Worm (Caenorhabditis elegans): ENCODE measurements around the gene fbxa-9.

The fbxa-9 gene

DNA sequence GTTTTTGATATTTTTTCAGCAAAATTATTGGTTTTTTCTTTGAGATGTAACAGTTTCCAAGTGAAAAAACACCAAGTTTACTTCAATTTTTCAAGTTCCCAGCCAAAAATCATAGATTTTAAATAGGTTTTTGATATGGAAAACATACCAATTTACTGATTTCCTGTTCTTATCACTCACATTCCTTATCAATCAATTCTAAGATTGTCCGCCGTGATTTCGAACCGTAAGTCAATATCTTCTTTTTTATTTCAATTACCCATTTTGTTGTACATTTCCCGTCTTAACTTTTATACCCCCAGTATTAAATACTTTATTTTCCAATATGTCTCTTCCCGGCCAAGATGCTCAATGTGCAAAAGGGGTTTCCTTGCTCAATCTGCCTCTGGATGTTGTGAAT lies 42.0 kb upstream of the fbxa-9 start, which contains the start of gene fbxa-38 (continued):
- TF ChIP-seq dpff-1 (tag; optimal IDR thresholded peaks at IDR 0.05): no peak
- no peak for TF ChIP-seq egrh-3 (GFP tag; IDR thresholded peaks at IDR 0.05)
- no peak for TF ChIP-seq nhr-80 (tag; optimal IDR thresholded peaks at IDR 0.05)

DNA sequence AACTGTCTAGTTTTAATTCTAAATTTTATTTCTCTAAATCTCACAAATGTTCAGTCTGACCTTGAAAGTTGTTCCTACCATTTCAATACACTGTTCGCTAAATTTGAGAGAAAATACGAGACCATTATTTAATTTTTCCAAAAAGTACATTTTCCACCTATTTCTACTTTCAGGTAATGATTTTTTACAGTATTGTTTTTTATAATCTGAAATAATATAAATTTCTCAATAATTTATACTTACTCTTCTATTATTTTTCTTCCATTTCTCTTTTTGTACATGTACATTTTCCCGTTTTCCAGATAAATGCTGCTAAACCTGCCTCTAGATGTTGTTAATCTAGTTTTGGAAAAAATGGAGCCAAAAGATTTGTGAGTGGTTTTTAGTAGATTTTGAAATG lies 39.0 kb upstream of the fbxa-9 start, which contains the start of gene fbxa-62:
TSS of gene fbxa-62 (plus strand) at position 301 of the 400 bp plus-strand sequence.
- TF ChIP-seq bed-1 (GFP tag; IDR thresholded peaks at IDR 0.05) (no peak), him-1 (tag; optimal IDR thresholded peaks at IDR 0.05) (no peak), mel-28 (tag; optimal IDR thresholded peaks at IDR 0.05; ENCODE audit: borderline replicate concordance) (no peak), ceh-40 (GFP tag; IDR thresholded peaks at IDR 0.05) (no peak), snpc-3.4 (tag; optimal IDR thresholded peaks at IDR 0.05) (no peak), akir-1 (GFP tag; optimal IDR thresholded peaks at IDR 0.05) (no peak), ceh-100 (GFP tag; IDR thresholded peaks at IDR 0.05) (no peak)

DNA sequence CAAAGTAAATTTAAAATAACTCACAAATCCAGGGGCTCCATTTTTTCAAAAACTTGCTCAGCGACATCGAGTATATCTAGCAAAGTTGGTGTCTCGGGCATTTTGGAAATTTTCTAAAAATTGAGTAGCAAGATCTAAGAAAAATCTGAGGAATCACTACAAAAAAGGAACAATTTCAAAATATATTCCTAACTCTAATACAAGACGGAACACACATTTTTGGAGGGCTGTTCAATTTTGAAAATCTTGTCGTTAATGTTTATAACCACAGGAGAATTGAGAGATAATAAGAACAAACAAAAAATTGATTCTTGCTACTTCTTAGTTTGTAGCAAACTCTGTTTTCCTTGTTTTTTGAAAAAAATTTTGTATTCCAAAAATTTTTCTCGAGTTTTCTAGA lies 34.1 kb upstream of the fbxa-9 start, which contains the start of gene fbxa-47:
TSS of gene fbxa-47 (minus strand) at position 101 of the 400 bp plus-strand sequence.
- TF ChIP-seq ceh-91 (GFP tag; IDR thresholded peaks at IDR 0.05): no peak

DNA sequence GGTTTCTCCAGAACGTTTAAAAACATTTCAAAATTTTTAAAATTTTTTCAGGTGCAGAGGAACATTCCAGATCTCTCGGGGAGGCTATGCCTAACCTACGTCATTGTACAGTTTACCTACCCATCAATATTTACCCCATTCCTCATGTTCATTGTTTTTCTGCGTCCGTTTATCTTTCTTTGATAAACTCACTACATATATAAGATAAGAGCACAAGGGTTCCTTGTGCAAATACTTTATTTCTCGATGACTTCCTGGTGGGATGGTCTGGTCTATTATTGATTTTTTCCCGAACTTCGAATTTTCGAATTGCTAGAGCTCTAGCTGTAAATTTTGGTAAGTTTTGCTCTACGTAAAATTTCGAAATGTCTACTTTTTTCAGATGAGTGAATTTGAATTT lies 33.1 kb upstream of the fbxa-9 start:
- no peak for TF ChIP-seq hmg-1.2 (GFP tag; IDR thresholded peaks at IDR 0.05)

DNA sequence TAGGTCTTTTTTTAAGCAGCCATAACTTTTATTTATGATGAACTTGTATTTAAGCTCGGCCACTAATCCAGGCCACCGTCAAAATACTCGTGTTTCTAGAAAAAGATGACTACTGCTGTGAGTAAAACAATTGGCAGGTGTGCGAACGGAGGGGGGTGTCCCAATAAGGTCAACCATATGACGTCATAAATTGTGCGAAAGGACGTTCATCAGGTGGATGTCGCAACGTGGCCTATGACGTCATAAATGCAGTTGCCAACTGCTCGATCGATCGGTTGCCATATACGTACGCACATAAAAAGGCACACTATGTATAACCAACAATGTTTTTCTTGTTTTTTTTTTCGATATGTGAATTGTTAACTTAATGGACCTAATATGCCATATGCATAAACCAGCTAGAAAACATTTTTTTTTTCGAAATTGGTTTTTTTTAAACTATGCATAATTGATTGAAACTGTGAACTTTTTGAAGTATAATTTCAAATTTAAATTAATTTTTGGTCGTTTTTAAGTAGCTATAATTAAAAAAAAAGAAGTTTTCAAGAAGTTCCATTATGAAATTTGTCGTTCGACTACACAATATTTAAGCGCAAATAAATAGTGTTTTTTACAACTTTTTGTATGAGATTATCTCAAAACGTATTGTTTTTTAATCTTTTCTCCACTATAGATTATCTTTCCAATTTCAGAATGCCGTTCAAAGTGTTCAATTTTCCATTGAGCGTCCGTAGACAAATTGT lies 32.1 kb upstream of the fbxa-9 start, which contains the start of gene C39B5.2:
TSS of gene C39B5.2 (plus strand) at position 693 of the 743 bp plus-strand sequence.
- peak; percentile 28 for TF ChIP-seq atf-7 (tag; optimal IDR thresholded peaks at IDR 0.05)
- TF ChIP-seq Y95B8A.8 (GFP tag; IDR thresholded peaks at IDR 0.05): no peak
- TF ChIP-seq mcd-1 (GFP tag; IDR thresholded peaks at IDR 0.05): no peak
- no peak for TF ChIP-seq aptf-3 (GFP tag; IDR thresholded peaks at IDR 0.05)

DNA sequence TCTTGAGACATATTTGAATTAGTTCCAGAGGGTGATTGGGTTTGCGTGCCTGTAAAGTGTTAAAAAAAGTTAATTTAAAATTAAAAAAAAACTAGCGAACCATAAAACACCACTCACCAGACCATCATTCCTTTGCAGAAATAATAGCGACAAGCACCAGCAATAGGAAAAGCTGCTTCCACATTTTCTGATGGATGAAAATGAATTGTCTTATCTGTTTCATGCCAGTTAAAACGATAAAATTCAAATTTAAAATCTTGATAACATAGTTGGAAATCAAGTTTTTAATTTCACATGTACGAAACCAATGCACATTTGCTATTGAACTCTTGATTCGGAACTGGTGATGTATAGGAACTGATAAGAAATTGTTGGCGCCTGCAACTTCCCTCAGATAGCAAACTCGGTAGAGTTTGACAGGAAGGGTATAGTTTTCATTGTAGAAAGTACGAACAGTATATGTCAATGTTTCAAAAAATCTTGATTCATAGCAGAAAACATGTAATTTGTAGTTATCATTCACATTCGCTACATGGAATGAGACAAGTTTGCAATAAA lies 26.8 kb upstream of the fbxa-9 start, which contains the start of gene C39B5.10:
TSS of gene C39B5.10 (minus strand) at position 51 of the 558 bp plus-strand sequence.
- TF ChIP-seq ceh-40 (GFP tag; IDR thresholded peaks at IDR 0.05): no peak
- TF ChIP-seq ccch-3 (GFP tag; optimal IDR thresholded peaks at IDR 0.05): no peak
- no peak for TF ChIP-seq ekl-4 (GFP tag; IDR thresholded peaks at IDR 0.05)
- TF ChIP-seq pha-4 (tag; optimal IDR thresholded peaks at IDR 0.05): no peak
- no peak for TF ChIP-seq dox-1 (GFP tag; IDR thresholded peaks at IDR 0.05)
- no peak for TF ChIP-seq cebp-1 (GFP tag; IDR thresholded peaks at IDR 0.05)
- no peak for TF ChIP-seq cebp-1 (tag; optimal IDR thresholded peaks at IDR 0.05)
- TF ChIP-seq aptf-3 (GFP tag; IDR thresholded peaks at IDR 0.05): no peak
- no peak for TF ChIP-seq nfyb-1 (GFP tag; IDR thresholded peaks at IDR 0.05)
- no peak for TF ChIP-seq dpl-1 (GFP tag; optimal IDR thresholded peaks at IDR 0.05)
- no peak for TF ChIP-seq tlf-1 (GFP tag; optimal IDR thresholded peaks at IDR 0.05)
- TF ChIP-seq him-1 (tag; optimal IDR thresholded peaks at IDR 0.05): no peak
- TF ChIP-seq lin-40 (tag; optimal IDR thresholded peaks at IDR 0.05): no peak
- no peak for TF ChIP-seq ztf-25 (GFP tag; IDR thresholded peaks at IDR 0.05)
- no peak for TF ChIP-seq F49E8.2 (tag; optimal IDR thresholded peaks at IDR 0.05; ENCODE audit: insufficient read depth)
- no peak for TF ChIP-seq F33H1.4 (GFP tag; IDR thresholded peaks at IDR 0.05)
- TF ChIP-seq Y56A3A.18 (GFP tag; IDR thresholded peaks at IDR 0.05): no peak
